Worm (Caenorhabditis elegans) whole organism, midembryonic: ENCODE data around the gene T25E4.1.
"Not testable (repeated sequence)": the region's sequence is repeated elsewhere in the genome, so short reads cannot be mapped to it uniquely, and the experiment has no call there.

Experiments used
- T22C8.4 ChIP-seq: fragments of 200-800 bp; sonication (Bioruptor generic); IDR thresholded peaks from 2 replicates; pipeline ENCODE4 v1.3.6; 2022; ENCODE audit warnings: missing genetic modification characterization, missing compliant biosample characterization
- cog-1 ChIP-seq: sonication (generic microtip); optimal IDR thresholded peaks from 2 replicates; lab custom pipeline; 2016; ENCODE audit warnings: missing genetic modification characterization, missing compliant biosample characterization
- flt-1 ChIP-seq: fragments of 200-800 bp; sonication (Bioruptor generic); IDR thresholded peaks from 2 replicates; pipeline ENCODE4 v1.3.6; 2022; ENCODE audit warnings: missing genetic modification characterization, missing compliant biosample characterization
- klf-2 ChIP-seq: fragments of 200-800 bp; sonication (Bioruptor generic); conservative IDR thresholded peaks from 2 replicates; pipeline ENCODE4 v1.3.6; 2022; ENCODE audit warnings: missing genetic modification reagents, missing genetic modification characterization, missing compliant biosample characterization
- med-1 ChIP-seq: sonication (generic microtip); optimal IDR thresholded peaks from 2 replicates; lab custom pipeline; 2017; ENCODE audit warnings: missing genetic modification characterization, mild to moderate bottlenecking, missing compliant biosample characterization, antibody characterized with exemption, missing genetic modification reagents; ENCODE audit not compliant: insufficient read depth
- ref-1 ChIP-seq: fragments of 200-800 bp; sonication (Bioruptor generic); conservative IDR thresholded peaks from 2 replicates; pipeline ENCODE4 v1.3.6; 2022; ENCODE audit warnings: missing genetic modification reagents, missing genetic modification characterization, missing compliant biosample characterization
- tab-1 ChIP-seq: fragments of 200-800 bp; sonication (Bioruptor generic); IDR thresholded peaks from 2 replicates; pipeline ENCODE4 v1.3.6; 2022; ENCODE audit warnings: missing genetic modification characterization, missing compliant biosample characterization
- ztf-23 ChIP-seq: fragments of 200-800 bp; sonication (Bioruptor generic); IDR thresholded peaks from 2 replicates; pipeline ENCODE4 v1.3.6; 2022; ENCODE audit warnings: missing genetic modification reagents, missing genetic modification characterization, missing compliant biosample characterization
- ztf-29 ChIP-seq: fragments of 200-800 bp; sonication (Bioruptor generic); IDR thresholded peaks from 2 replicates; pipeline ENCODE4 v1.3.6; 2022; ENCODE audit warnings: missing genetic modification reagents, missing genetic modification characterization, missing compliant biosample characterization

The T25E4.1 gene

ce11 chrII:5596247-5596646 is 18.1 kb downstream of the T25E4.1 start, which contains the start of gene C17G10.1:
Gene C17G10.1, plus strand, starts transcription at chrII:5596547.
- TF ChIP-seq med-1 (GFP tag; lab: Kevin White, UChicago) (no peak), ztf-29 (GFP tag; lab: Robert Waterston, UW) (no peak), flt-1 (GFP tag; lab: Robert Waterston, UW) (no peak), tab-1 (no peak), ref-1 (GFP tag; lab: Robert Waterston, UW) (no peak), klf-2 (GFP tag; lab: Robert Waterston, UW) (no peak), T22C8.4 (no peak)

- no peak for TF ChIP-seq flt-1 (GFP tag; lab: Robert Waterston, UW)
- no peak for TF ChIP-seq ztf-29 (GFP tag; lab: Robert Waterston, UW)
- no peak for TF ChIP-seq tab-1
- no peak for TF ChIP-seq ztf-23 (GFP tag; lab: Robert Waterston, UW)
- TF ChIP-seq cog-1 (tag; lab: Kevin White, UChicago), result no peak
- no peak for TF ChIP-seq ref-1 (GFP tag; lab: Robert Waterston, UW)
- no peak for TF ChIP-seq klf-2 (GFP tag; lab: Robert Waterston, UW)
These were observed 21.4 kb downstream of the T25E4.1 start, which contains the start of gene C17G10.10 for ce11 chrII:5599326-5600044. Gene C17G10.10, minus strand, starts transcription at chrII:5599376.

- TF ChIP-seq tab-1 (no peak), ztf-29 (GFP tag; lab: Robert Waterston, UW) (no peak), T22C8.4 (no peak), flt-1 (GFP tag; lab: Robert Waterston, UW) (no peak), ref-1 (GFP tag; lab: Robert Waterston, UW) (no peak), cog-1 (tag; lab: Kevin White, UChicago) (no peak), ztf-23 (GFP tag; lab: Robert Waterston, UW) (no peak), med-1 (GFP tag; lab: Kevin White, UChicago) (no peak), klf-2 (GFP tag; lab: Robert Waterston, UW) (no peak)
These were observed 25.1 kb downstream of the T25E4.1 start, which contains the start of gene C17G10.6 for ce11 chrII:5603194-5603593. Gene C17G10.6, minus strand, starts transcription at chrII:5603294.

- TF ChIP-seq klf-2 (GFP tag; lab: Robert Waterston, UW) (no peak), ztf-29 (GFP tag; lab: Robert Waterston, UW) (no peak), flt-1 (GFP tag; lab: Robert Waterston, UW) (no peak), T22C8.4 (no peak), med-1 (GFP tag; lab: Kevin White, UChicago) (no peak), cog-1 (tag; lab: Kevin White, UChicago) (no peak), tab-1 (no peak), ztf-23 (GFP tag; lab: Robert Waterston, UW) (no peak), ref-1 (GFP tag; lab: Robert Waterston, UW) (no peak)
These were observed 26.3 kb downstream of the T25E4.1 start for ce11 chrII:5604441-5604840.

- TF ChIP-seq klf-2 (GFP tag; lab: Robert Waterston, UW) (no peak), ztf-29 (GFP tag; lab: Robert Waterston, UW) (no peak), med-1 (GFP tag; lab: Kevin White, UChicago) (no peak), T22C8.4 (no peak), ref-1 (GFP tag; lab: Robert Waterston, UW) (no peak), tab-1 (no peak), ztf-23 (GFP tag; lab: Robert Waterston, UW) (no peak), cog-1 (tag; lab: Kevin White, UChicago) (no peak), flt-1 (GFP tag; lab: Robert Waterston, UW) (no peak)
These were observed 27.4 kb downstream of the T25E4.1 start for ce11 chrII:5605538-5605945.

ce11 chrII:5607756-5608155 is 29.6 kb downstream of the T25E4.1 start, which contains the start of gene C17G10.7:
Gene C17G10.7, minus strand, starts transcription at chrII:5607856.
- TF ChIP-seq ztf-23 (GFP tag; lab: Robert Waterston, UW), result no peak
- no peak for TF ChIP-seq cog-1 (tag; lab: Kevin White, UChicago)
- TF ChIP-seq tab-1, result no peak
- no peak for TF ChIP-seq ztf-29 (GFP tag; lab: Robert Waterston, UW)

- TF ChIP-seq med-1 (GFP tag; lab: Kevin White, UChicago) (no peak), tab-1 (no peak), ztf-23 (GFP tag; lab: Robert Waterston, UW) (no peak), flt-1 (GFP tag; lab: Robert Waterston, UW) (no peak), ref-1 (GFP tag; lab: Robert Waterston, UW) (no peak)
These were observed 41.2 kb downstream of the T25E4.1 start, which contains the start of gene dhs-6 for ce11 chrII:5619298-5619697. Gene dhs-6, minus strand, starts transcription at chrII:5619319.

ce11 chrII:5622383-5622939 is 44.3 kb downstream of the T25E4.1 start, which contains the start of the genes eif-3.L and npl-4.2:
Gene eif-3.L, minus strand, starts transcription at chrII:5622483.
Gene npl-4.2, plus strand, starts transcription at chrII:5622889.
- not testable (repeated sequence) for TF ChIP-seq ztf-29 (GFP tag; lab: Robert Waterston, UW); med-1 (GFP tag; lab: Kevin White, UChicago); klf-2 (GFP tag; lab: Robert Waterston, UW)

ce11 chrII:5628326-5628818 is 50.2 kb downstream of the T25E4.1 start, which contains the start of gene F59E12.15:
Gene F59E12.15, minus strand, starts transcription at chrII:5628376.
- TF ChIP-seq ztf-29 (GFP tag; lab: Robert Waterston, UW) (no peak), cog-1 (tag; lab: Kevin White, UChicago) (no peak), klf-2 (GFP tag; lab: Robert Waterston, UW) (no peak), ztf-23 (GFP tag; lab: Robert Waterston, UW) (no peak), T22C8.4 (no peak), flt-1 (GFP tag; lab: Robert Waterston, UW) (no peak)
